Worm (Caenorhabditis elegans) whole organism, L4/young adult: Measurements from ENCODE around the gene F48G7.12.

Source experiments
- W03F9.2 ChIP-seq: fragments of 150-350 bp; optimal IDR thresholded peaks from 2 replicates; lab custom pipeline; 2014; ENCODE audit warnings: missing biosample characterization, missing genetic modification characterization
- dao-5 ChIP-seq: sonication (generic microtip); optimal IDR thresholded peaks from 2 replicates; lab custom pipeline; 2016; ENCODE audit warnings: missing genotype, missing genetic modification characterization, moderate library complexity, missing compliant biosample characterization
- him-1 ChIP-seq: sonication (generic microtip); optimal IDR thresholded peaks from 2 replicates; lab custom pipeline; 2016; ENCODE audit warnings: missing genotype, missing genetic modification reagents, missing genetic modification characterization, missing compliant biosample characterization

ce11 chrV:608844-609243 lies 37.2 kb downstream of the F48G7.12 start, which contains the start of gene srw-109:
- no peak for TF ChIP-seq him-1 (tag; lab: Kevin White, UChicago)
- no peak for TF ChIP-seq W03F9.2 (tag; lab: Kevin White, UChicago)
- no peak for TF ChIP-seq dao-5 (tag; lab: Kevin White, UChicago)
